Worm (Caenorhabditis elegans): ENCODE data around the gene cyn-17.

The cyn-17 gene

DNA sequence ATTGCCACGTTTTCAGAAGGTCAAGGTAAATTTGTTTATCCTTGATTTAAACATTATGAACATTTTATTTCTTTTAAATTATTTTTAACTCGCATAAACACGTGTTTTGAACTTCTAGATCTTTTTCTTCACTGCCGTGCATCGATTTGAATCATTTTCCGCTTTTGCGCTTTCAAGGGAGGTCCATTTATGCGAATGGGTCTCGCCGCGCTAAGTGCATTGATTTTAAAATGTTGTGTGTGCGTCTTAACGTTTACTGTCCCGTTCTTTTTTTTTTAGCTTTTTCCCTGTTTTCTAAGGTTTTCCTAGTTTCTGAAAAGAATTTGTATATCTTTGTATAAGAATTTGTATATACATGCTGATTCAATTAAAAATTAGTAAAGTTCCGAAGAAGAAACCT lies 26.0 kb downstream of the cyn-17 start:
- TF ChIP-seq alr-1 (tag; optimal IDR thresholded peaks at IDR 0.05) (no peak), sem-4 (tag; optimal IDR thresholded peaks at IDR 0.05) (no peak), ceh-82 (tag; optimal IDR thresholded peaks at IDR 0.05) (no peak), egl-27 (tag; optimal IDR thresholded peaks at IDR 0.05) (no peak), nhr-12 (tag; optimal IDR thresholded peaks at IDR 0.05) (no peak), ceh-16 (tag; optimal IDR thresholded peaks at IDR 0.05) (no peak), C34F6.9 (tag; optimal IDR thresholded peaks at IDR 0.05) (no peak), peb-1 (tag; optimal IDR thresholded peaks at IDR 0.05) (no peak), sma-3 (GFP tag; optimal IDR thresholded peaks at IDR 0.05) (no peak), nhr-23 (tag; optimal IDR thresholded peaks at IDR 0.05) (no peak), snpc-4 (tag; optimal IDR thresholded peaks at IDR 0.05) (no peak)

DNA sequence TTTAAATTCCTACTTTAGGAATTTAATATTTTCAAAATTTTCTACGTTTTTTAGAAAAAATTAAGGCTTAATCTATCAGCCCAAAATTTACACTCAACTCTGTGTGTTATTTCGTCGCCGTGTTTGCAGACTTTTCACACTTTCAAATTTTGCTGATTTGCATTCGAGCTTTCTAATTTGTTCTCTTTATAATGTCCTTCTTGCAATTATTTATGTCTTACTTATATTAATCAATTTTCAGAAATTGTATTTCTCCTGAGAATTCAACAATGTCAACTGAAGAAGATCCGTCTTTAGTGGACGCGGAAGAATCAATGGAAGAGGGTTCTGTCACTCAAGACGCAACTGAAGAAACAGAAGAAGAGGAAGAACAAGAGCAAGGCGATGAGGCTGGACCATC lies 27.1 kb downstream of the cyn-17 start, which contains the start of gene let-418:
Gene let-418 (plus strand): TSS at position 242 of the 400 bp plus-strand sequence.
- TF ChIP-seq nhr-10 (tag; optimal IDR thresholded peaks at IDR 0.05) (no peak), sma-3 (GFP tag; optimal IDR thresholded peaks at IDR 0.05) (no peak), lin-11 (tag; optimal IDR thresholded peaks at IDR 0.05) (no peak), nhr-25 (tag; optimal IDR thresholded peaks at IDR 0.05) (no peak)

DNA sequence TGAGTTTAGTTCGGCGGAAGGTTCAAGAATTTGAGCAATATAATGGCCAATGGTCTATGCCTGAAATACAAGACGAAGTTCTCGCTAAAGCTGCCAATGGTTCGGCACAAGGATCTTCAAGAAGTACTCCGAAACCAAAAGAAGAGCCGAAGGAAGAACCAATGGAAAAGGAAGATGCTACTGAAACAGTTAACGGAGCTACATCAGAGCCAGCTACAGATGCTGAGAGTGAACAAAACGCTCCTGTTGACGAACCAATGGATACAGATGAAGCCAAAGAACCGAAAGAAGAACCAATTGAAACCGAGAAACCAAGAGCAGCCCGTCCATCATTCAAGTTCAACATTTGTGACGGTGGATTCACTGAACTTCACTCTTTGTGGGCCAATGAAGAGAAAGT lies 31.8 kb downstream of the cyn-17 start:
- TF ChIP-seq mdl-1 (tag; optimal IDR thresholded peaks at IDR 0.05) (no peak), dmd-4 (tag; optimal IDR thresholded peaks at IDR 0.05) (no peak), nhr-25 (tag; optimal IDR thresholded peaks at IDR 0.05) (no peak), ama-1 (optimal IDR thresholded peaks at IDR 0.05) (no peak), C34F6.9 (tag; optimal IDR thresholded peaks at IDR 0.05) (no peak)

DNA sequence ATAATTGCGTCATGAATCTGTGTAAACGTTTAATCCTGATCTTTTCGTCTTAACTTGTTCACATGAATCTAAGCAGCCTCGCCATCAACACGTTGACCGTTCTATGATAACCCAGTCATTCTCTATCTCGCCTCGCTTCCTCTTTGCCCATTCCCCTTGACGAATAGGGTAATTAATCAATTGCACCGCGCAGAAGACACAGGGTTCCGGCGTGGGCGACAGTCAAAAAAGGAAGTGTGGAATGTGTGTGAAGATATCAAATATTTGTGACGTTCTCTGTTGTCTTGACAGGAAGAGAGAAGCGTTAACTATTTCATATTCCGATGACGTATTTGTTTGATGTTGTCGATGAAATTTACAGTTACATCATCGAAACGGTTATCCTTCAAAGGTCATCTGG lies 33.3 kb downstream of the cyn-17 start:
- TF ChIP-seq nhr-129 (tag; optimal IDR thresholded peaks at IDR 0.05) (peak; percentile 33), ceh-16 (tag; optimal IDR thresholded peaks at IDR 0.05) (no peak), sem-4 (tag; optimal IDR thresholded peaks at IDR 0.05) (peak; percentile 8), sma-9 (GFP tag; optimal IDR thresholded peaks at IDR 0.05) (peak; percentile 85), sma-9 (tag; optimal IDR thresholded peaks at IDR 0.05) (no peak), fos-1 (tag; optimal IDR thresholded peaks at IDR 0.05) (peak; percentile 12), egl-27 (tag; optimal IDR thresholded peaks at IDR 0.05) (peak; percentile 50), nhr-21 (tag; optimal IDR thresholded peaks at IDR 0.05) (peak; percentile 94), nhr-12 (tag; optimal IDR thresholded peaks at IDR 0.05) (no peak), nhr-25 (tag; optimal IDR thresholded peaks at IDR 0.05) (peak; percentile 93), crh-2 (tag; optimal IDR thresholded peaks at IDR 0.05) (peak; percentile 23), blmp-1 (tag; optimal IDR thresholded peaks at IDR 0.05; ENCODE audit: insufficient read depth) (peak; percentile 70), sma-3 (GFP tag; optimal IDR thresholded peaks at IDR 0.05) (peak; percentile 89), unc-62 (GFP tag; optimal IDR thresholded peaks at IDR 0.05) (no peak), Y55F3AM.14 (GFP tag; optimal IDR thresholded peaks at IDR 0.05) (peak; percentile 55), mab-5 (tag; optimal IDR thresholded peaks at IDR 0.05) (peak; percentile 47)

DNA sequence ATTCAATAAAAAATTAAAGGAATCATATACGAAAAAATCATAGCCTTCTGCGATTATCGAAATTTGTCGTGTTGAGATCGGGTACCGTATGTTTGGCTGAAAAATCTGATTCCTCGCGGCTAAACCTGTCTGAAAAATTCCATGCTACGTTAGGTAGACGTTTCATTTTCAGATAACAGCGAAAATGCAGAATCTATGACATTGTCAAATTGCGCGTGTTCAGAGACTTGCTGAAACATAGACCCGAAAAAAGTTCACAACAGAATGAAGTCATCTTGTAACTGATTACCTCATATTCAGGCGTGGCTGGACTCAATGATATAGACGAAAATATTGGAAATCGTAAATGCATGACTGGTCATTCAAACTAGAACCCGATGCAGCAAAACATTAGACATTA lies 34.1 kb downstream of the cyn-17 start, which contains the start of gene srh-76:
Gene srh-76 (plus strand): TSS at position 301 of the 400 bp plus-strand sequence.
- TF ChIP-seq mbf-1 (tag; optimal IDR thresholded peaks at IDR 0.05): no peak
- TF ChIP-seq lin-13 (GFP tag; optimal IDR thresholded peaks at IDR 0.05): no peak
- TF ChIP-seq snpc-4 (tag; optimal IDR thresholded peaks at IDR 0.05): no peak
- no peak for TF ChIP-seq peb-1 (tag; optimal IDR thresholded peaks at IDR 0.05)
- TF ChIP-seq ceh-16 (tag; optimal IDR thresholded peaks at IDR 0.05): no peak

DNA sequence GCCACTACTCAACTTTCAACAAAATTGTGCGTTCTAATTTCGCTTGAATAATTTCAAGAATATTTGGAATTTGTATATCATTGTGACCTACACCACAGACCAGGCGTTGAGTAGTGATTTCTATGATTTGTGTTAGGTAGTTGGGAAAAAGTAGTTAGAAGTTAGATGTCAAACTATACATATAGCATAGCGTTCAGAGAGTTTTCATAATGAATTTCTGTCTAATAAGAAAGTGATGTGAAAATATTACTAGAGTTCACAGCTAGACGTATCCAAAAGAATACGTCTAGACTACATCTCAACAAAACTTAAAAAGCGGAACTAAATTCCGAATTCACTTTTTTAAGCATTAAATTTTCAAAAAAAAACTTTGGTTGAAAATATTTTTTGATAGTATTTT lies 35.9 kb downstream of the cyn-17 start:
- TF ChIP-seq ztf-1 (GFP tag; conservative IDR thresholded peaks at IDR 0.05): no peak
- no peak for TF ChIP-seq unc-55 (GFP tag; optimal IDR thresholded peaks at IDR 0.05)
- no peak for TF ChIP-seq mdl-1 (tag; optimal IDR thresholded peaks at IDR 0.05)
- TF ChIP-seq ztf-11 (tag; optimal IDR thresholded peaks at IDR 0.05): no peak
- TF ChIP-seq lin-39 (tag; optimal IDR thresholded peaks at IDR 0.05): no peak
- no peak for TF ChIP-seq ceh-82 (tag; optimal IDR thresholded peaks at IDR 0.05)

Data from whole organism, L2 larva.